Fruit fly (Drosophila melanogaster) whole organism: ENCODE results near the gene GlnRS.

Source experiments
- CG8478 ChIP-seq: fragments of >200 bp; optimal IDR thresholded peaks from 2 replicates; lab custom pipeline; 2018; ENCODE audit warnings: inconsistent platforms
- Dll ChIP-seq: fragments of >200 bp; optimal IDR thresholded peaks from 2 replicates; lab custom pipeline; 2017
- EcR ChIP-seq, 2 experiments: fragments of >200 bp; optimal IDR thresholded peaks; 2 replicates each; lab custom pipeline; 2017; ENCODE audit warnings: missing biosample characterization in 2 of 2, missing genetic modification characterization in 2 of 2, missing genetic modification reagents in 2 of 2
- pan ChIP-seq: fragments of >200 bp; optimal IDR thresholded peaks from 2 replicates; lab custom pipeline; 2017
- psq ChIP-seq: fragments of >200 bp; optimal IDR thresholded peaks from 2 replicates; lab custom pipeline; 2017
- usp ChIP-seq: fragments of >200 bp; optimal IDR thresholded peaks from 2 replicates; lab custom pipeline; 2017; ENCODE audit warnings: missing biosample characterization, missing genetic modification characterization, mixed read lengths

Gene GlnRS

DNA sequence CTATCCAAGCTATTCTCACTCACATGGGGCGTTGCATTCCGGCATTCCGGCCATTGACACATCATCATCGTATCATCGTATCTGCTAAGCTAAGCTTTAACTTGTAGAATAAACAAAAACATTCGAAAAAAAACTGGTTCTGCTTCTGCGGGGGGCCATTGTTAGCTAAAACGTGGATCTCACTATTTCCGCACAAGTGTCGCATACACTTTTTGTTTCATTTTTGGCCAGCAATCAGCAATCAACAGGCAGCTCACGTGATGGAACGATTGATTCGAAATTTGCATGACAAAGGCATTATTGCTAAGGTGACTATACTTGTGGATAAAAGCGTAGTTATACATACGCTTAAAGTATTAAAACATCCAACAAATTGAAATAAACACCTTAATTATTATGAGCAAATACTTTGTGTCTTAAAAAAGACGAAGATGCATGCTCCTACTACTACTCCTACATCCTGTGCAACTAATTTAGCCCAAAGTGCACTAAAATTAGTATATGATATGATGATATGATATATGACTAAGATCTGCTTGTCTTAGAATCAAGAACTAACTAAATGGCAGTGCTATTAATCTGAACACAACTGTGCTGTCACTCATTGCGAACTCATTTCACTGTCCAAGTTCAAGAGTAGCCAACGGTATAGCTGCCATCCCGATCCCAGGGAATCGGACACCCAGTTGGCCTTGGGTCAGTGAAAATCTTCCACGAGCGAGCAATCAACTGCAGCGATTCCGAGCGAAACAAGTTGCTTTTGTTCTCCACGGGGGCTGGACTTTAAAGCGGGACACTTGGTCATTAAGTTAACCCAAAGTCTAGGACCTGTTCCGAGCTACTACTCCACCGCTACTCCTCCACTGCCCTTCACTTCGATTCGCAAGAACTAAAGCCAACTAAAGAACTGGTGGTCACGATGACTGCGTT is 26.5 kb downstream of the GlnRS start:
- TF ChIP-seq psq (lab: Kevin White, UChicago): no peak
- TF ChIP-seq pan (lab: Kevin White, UChicago): no peak
- TF ChIP-seq Dll (lab: Kevin White, UChicago): no peak
- no peak for TF ChIP-seq EcR (GFP tag; optimal IDR thresholded peaks at IDR 0.05; lab: Kevin White, UChicago)
- no peak for TF ChIP-seq CG8478
- TF ChIP-seq usp (GFP tag; lab: Kevin White, UChicago): no peak

DNA sequence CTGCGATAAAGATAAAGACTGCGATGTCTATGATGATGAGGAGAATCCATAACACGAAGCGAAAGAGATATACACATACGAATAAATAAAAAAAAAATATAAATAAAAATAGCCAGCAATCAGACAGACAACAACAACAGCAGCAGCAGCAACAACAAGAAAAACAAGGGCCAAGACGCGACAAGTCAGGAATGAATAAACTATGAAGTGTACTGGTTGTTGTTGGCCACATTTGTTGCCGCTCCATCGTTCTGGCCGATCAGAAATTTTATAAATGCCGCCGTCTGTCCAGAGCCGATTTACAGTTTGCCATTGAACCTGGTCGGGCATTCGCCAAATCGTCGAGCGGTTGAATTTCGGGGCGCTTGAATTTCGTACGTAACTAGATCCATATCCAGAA is 28.2 kb downstream of the GlnRS start, which contains the start of gene Jhbp7:
Jhbp7 (plus strand) TSS at position 301 of the 400 bp plus-strand sequence.
- no peak for TF ChIP-seq psq (lab: Kevin White, UChicago)
- no peak for TF ChIP-seq EcR (GFP tag; optimal IDR thresholded peaks at IDR 0.05; lab: Kevin White, UChicago)
- TF ChIP-seq CG8478: no peak
- TF ChIP-seq Dll (lab: Kevin White, UChicago): no peak
- no peak for TF ChIP-seq pan (lab: Kevin White, UChicago)
- TF ChIP-seq usp (GFP tag; lab: Kevin White, UChicago): no peak

DNA sequence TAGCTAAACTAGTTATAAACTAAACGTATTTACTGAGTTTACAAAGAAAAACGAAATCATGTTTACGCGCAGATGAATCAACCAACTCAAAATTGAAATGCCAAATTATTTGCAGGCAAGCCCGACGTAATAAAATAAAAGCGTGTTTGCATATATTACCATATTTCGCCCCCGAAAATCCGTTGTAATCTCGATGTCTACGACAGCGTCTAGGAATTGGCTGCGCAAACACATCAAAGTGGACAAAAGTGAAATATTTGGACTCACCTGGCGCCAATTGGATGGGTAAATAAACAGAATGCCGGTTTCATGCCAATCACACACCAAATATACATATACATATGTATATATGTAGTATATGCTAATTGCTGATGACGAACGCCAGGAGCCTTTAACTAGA is 29.4 kb downstream of the GlnRS start:
- TF ChIP-seq EcR (GFP tag; optimal IDR thresholded peaks at IDR 0.05; lab: Kevin White, UChicago): no peak
- no peak for TF ChIP-seq pan (lab: Kevin White, UChicago)
- TF ChIP-seq psq (lab: Kevin White, UChicago): no peak
- no peak for TF ChIP-seq usp (GFP tag; lab: Kevin White, UChicago)
- TF ChIP-seq CG8478: no peak
- no peak for TF ChIP-seq Dll (lab: Kevin White, UChicago)

DNA sequence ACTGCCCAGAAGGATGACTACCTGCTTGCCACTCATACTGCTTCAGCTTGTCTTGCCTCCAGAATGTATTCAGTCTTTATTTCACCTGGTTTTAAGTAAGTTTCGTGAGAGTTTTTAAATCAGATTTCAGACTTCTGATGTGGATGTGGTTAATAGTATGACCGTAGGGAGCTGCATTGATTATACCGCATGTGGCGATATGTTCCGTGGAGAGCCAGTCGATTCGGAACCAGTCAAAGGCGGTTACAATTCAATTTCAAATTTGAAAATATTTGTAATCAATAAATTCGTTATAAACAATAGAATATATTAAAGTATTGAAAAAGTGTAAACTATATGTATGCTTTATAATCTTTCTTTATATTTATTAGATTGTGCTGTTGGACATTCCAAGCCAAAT is 30.2 kb downstream of the GlnRS start, which contains the start of gene Sil1:
Sil1 (minus strand) TSS at position 168 of the 400 bp plus-strand sequence.
- TF ChIP-seq pan (lab: Kevin White, UChicago) (no peak), psq (lab: Kevin White, UChicago) (no peak), CG8478 (no peak), Dll (lab: Kevin White, UChicago) (no peak), usp (GFP tag; lab: Kevin White, UChicago) (no peak), EcR (GFP tag; optimal IDR thresholded peaks at IDR 0.05; lab: Kevin White, UChicago) (no peak)

DNA sequence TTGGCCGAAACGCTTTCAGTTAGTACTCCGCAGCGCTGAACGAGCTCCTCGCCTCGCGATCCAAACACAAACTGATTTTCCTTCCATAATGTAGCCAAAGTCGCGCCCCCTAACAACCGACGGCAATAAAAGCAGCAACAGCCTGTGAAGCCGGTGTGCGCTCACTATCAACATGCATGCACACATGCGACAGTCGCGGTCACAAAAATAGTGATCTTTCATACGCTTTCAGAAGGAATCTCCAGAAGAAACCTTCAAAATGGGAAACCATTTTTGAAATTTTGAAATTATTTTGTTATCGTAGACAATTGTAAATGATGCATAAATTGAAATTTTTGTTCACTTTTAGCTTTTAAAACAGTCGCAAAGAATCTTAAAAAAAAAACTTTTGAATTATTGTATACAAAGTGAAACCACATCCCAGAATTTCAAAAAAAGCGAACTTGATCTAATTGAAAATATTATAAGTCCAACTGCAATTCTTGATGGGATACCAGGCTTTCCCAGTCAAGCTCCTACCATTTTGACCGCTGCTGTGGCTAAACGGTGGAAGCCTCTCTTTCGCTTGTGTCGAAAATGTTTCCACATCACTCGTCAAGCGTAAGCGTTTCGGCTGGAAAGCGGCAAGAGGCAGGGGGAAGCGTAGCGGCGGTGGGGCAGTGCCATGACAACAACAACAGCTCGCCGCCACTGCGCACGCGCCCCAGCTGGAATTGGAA is 33.1 kb downstream of the GlnRS start, which contains the start of gene Cad96Cb:
Cad96Cb (minus strand) TSS at position 51 of the 719 bp plus-strand sequence.
- TF ChIP-seq psq (lab: Kevin White, UChicago): no peak
- no peak for TF ChIP-seq usp (GFP tag; lab: Kevin White, UChicago)
- no peak for TF ChIP-seq EcR (GFP tag; optimal IDR thresholded peaks at IDR 0.05; lab: Kevin White, UChicago)
- no peak for TF ChIP-seq Dll (lab: Kevin White, UChicago)
- TF ChIP-seq CG8478: no peak
- TF ChIP-seq pan (lab: Kevin White, UChicago): no peak

DNA sequence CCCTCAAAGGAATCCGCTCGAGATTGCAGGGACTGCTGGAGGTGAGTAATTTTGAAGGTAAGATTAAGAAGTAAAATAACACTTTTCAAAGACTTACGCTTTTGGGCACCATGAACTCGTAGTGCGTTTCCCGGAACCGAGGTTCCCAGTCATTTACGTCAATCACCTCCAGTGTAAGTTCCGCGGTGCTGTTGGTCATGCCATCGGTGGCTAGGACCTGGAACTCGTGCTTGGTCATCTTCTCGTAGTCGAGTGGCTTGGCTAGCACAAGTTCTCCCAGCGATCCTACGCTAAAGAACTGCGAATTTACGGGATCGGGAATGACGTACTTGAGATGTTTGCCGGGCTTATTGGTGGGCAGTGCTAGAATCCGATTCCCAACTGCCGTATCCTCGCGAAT is 40.0 kb downstream of the GlnRS start:
- no peak for TF ChIP-seq CG8478
- no peak for TF ChIP-seq usp (GFP tag; lab: Kevin White, UChicago)
- no peak for TF ChIP-seq EcR (GFP tag; optimal IDR thresholded peaks at IDR 0.05; lab: Kevin White, UChicago)
- TF ChIP-seq pan (lab: Kevin White, UChicago): no peak

DNA sequence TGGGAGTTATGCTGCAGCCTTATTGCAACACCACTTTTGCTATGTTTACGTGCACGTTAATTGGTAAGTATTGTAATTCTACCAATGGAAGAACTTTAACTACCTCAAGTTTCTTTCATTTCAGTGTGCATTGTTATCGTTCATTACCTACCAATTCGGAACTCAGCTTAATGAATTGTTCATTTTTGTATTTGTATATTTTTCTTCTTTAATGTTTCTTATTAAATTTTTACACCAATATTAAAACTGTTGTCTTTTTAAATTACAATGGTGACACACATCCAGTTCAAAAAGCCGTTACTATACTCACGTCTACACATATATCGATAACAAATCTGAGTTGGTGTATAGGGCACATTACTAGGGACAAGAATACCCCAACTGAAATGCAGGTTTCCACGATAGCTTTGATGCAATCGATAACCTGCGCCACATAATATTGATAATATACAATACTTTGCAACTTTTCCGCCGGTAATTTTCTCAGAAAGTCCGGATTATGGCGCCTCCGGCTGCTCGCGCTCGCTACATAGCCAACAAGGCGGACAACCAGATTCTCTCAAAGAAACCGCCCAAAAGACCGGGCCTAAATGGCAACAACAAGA is 44.2 kb downstream of the GlnRS start, which contains the start of gene Alg9:
Alg9 (plus strand) TSS at position 387 of the 605 bp plus-strand sequence.
- no peak for TF ChIP-seq pan (lab: Kevin White, UChicago)
- TF ChIP-seq CG8478: no peak
- no peak for TF ChIP-seq EcR (GFP tag; optimal IDR thresholded peaks at IDR 0.05; lab: Kevin White, UChicago)
- no peak for TF ChIP-seq Dll (lab: Kevin White, UChicago)
- no peak for TF ChIP-seq psq (lab: Kevin White, UChicago)
- TF ChIP-seq usp (GFP tag; lab: Kevin White, UChicago): no peak

DNA sequence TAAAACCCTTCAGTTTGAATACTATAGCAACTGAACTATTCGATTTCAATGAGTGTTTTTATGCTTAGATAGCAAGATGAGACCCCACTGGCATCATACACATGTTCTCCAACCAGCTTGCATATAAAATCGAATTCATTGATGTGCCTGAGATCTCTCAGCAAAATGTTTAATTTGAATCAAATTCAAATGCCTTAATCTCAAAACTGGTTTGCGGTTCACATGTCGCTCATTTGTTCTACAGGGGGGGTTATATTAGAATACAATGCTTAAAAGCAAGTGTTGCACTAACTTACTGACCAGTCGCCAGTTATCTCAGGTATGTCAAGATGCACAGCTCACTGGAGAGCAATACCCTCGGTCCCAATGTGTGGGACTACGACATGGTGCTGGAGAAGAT is 46.5 kb downstream of the GlnRS start, which contains the start of gene CG31103:
CG31103 (plus strand) TSS at position 301 of the 400 bp plus-strand sequence.
- TF ChIP-seq Dll (lab: Kevin White, UChicago) (no peak), CG8478 (no peak), psq (lab: Kevin White, UChicago) (no peak), EcR (GFP tag; optimal IDR thresholded peaks at IDR 0.05; lab: Kevin White, UChicago) (no peak), pan (lab: Kevin White, UChicago) (no peak), usp (GFP tag; lab: Kevin White, UChicago) (no peak)

DNA sequence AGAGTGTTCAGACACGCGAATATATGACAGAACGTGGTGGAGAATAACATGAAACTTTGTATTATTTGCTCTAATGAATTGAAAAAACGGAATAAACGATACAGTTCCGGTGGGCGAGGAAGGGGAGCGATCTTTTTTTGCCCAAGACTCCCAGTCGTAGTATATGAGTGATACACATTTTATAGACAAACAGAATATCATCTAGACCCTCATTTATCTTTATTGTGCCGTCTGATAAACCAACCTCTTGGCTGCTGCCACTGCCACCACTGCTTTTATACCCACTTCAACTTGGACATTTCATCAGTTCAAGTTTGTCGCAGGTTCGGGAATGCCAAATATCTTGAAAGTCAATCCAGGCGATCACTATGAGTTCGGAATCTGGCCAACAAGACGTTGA is 49.5 kb downstream of the GlnRS start, which contains the start of gene CG31106:
CG31106 (plus strand) TSS at position 301 of the 400 bp plus-strand sequence.
- TF ChIP-seq Dll (lab: Kevin White, UChicago) (no peak), pan (lab: Kevin White, UChicago) (no peak), usp (GFP tag; lab: Kevin White, UChicago) (no peak), psq (lab: Kevin White, UChicago) (no peak), EcR (GFP tag; optimal IDR thresholded peaks at IDR 0.05; lab: Kevin White, UChicago) (no peak), CG8478 (no peak)

DNA sequence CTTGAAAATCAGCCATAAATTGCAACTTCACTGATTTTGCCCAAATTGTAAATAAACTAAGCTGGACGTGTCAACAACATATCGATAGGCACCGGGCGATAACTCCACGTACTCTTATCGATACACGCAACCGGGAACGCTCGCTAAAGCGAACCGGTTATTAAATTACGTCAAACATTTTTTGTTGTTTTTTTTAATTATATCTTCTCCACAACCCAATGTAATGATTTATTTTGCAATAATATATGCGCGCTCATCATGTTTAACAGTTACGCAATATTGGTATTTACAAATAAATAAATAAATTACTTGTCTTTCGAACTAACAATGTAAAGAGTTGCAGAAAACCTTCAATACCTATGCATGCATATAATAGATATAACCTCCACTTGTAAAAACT is 50.4 kb downstream of the GlnRS start, which contains the start of gene Saysd1:
Saysd1 (minus strand) TSS at position 66 of the 400 bp plus-strand sequence.
- TF ChIP-seq usp (GFP tag; lab: Kevin White, UChicago) (no peak), pan (lab: Kevin White, UChicago) (no peak), EcR (GFP tag; optimal IDR thresholded peaks at IDR 0.05; lab: Kevin White, UChicago) (no peak), psq (lab: Kevin White, UChicago) (no peak), Dll (lab: Kevin White, UChicago) (no peak), CG8478 (no peak)
